Fruit fly (Drosophila melanogaster): ENCODE data around the gene CG45067.

Gene CG45067

dm6 chr3L:3090581-3091345 lies 23.5 kb downstream of the CG45067 start (continued):
- no peak for TF ChIP-seq CG3838 (GFP tag; optimal IDR thresholded peaks at IDR 0.05)
- TF ChIP-seq schlank (tag; optimal IDR thresholded peaks at IDR 0.05), result no peak
- TF ChIP-seq gcm (GFP tag; optimal IDR thresholded peaks at IDR 0.05), result no peak
- no peak for TF ChIP-seq CG7357 (GFP tag; IDR thresholded peaks at IDR 0.05)
- TF ChIP-seq Spps (tag; optimal IDR thresholded peaks at IDR 0.05), result no peak
- no peak for TF ChIP-seq az2 (GFP tag; optimal IDR thresholded peaks at IDR 0.05)
- peak; percentile 37 for TF ChIP-seq mirr (GFP tag; optimal IDR thresholded peaks at IDR 0.05)
- TF ChIP-seq CG3407 (GFP tag; optimal IDR thresholded peaks at IDR 0.05), result no peak
- TF ChIP-seq CG14710 (tag; optimal IDR thresholded peaks at IDR 0.05), result peak; percentile 37
- peak; percentile 75 for TF ChIP-seq chm (GFP tag; IDR thresholded peaks at IDR 0.05)
- TF ChIP-seq CG4854 (GFP tag; optimal IDR thresholded peaks at IDR 0.05), result peak; percentile 61
- TF ChIP-seq ato (GFP tag; IDR thresholded peaks at IDR 0.05; ENCODE audit: partially characterized antibody), result peak; percentile 55; the same call in 1 of the 2 replicates
- no peak for TF ChIP-seq vvl (GFP tag; IDR thresholded peaks at IDR 0.05)
- TF ChIP-seq Hr78 (GFP tag; optimal IDR thresholded peaks at IDR 0.05), result no peak
- TF ChIP-seq CG7839 (tag; optimal IDR thresholded peaks at IDR 0.05), result peak; percentile 58
- peak; percentile 43; the same call in 1 of the 2 replicates for TF ChIP-seq ttk (GFP tag; IDR thresholded peaks at IDR 0.05)
- no peak for TF ChIP-seq usp (GFP tag; optimal IDR thresholded peaks at IDR 0.05)
- TF ChIP-seq corto (GFP tag; optimal IDR thresholded peaks at IDR 0.05), result no peak
- no peak for TF ChIP-seq Lim3 (GFP tag; IDR thresholded peaks at IDR 0.05)
- no peak for TF ChIP-seq br (optimal IDR thresholded peaks at IDR 0.05)
- peak; percentile 67; the same call in 1 of the 2 replicates for TF ChIP-seq seq (GFP tag; IDR thresholded peaks at IDR 0.05)
- TF ChIP-seq CG9876 (GFP tag; optimal IDR thresholded peaks at IDR 0.05), result peak; percentile 9
- peak; percentile 52; the same call in 1 of the 2 replicates for TF ChIP-seq ara (GFP tag; IDR thresholded peaks at IDR 0.05)
- no peak for TF ChIP-seq CG30020 (tag; optimal IDR thresholded peaks at IDR 0.05)
- TF ChIP-seq dan (GFP tag; IDR thresholded peaks at IDR 0.05), result no peak
- no peak for TF ChIP-seq en (GFP tag; optimal IDR thresholded peaks at IDR 0.05)
- TF ChIP-seq CG6683 (GFP tag; optimal IDR thresholded peaks at IDR 0.05), result no peak
- TF ChIP-seq CG12071 (GFP tag; optimal IDR thresholded peaks at IDR 0.05), result no peak
- no peak for TF ChIP-seq wor (GFP tag; IDR thresholded peaks at IDR 0.05)
- TF ChIP-seq Sox100B (GFP tag; optimal IDR thresholded peaks at IDR 0.05), result no peak
- no peak for TF ChIP-seq ind (GFP tag; optimal IDR thresholded peaks at IDR 0.05)
- no peak for TF ChIP-seq CG31388 (GFP tag; optimal IDR thresholded peaks at IDR 0.05)
- TF ChIP-seq CG3163 (GFP tag; optimal IDR thresholded peaks at IDR 0.05), result peak; percentile 31
- TF ChIP-seq CG11247 (GFP tag; IDR thresholded peaks at IDR 0.05), result peak; percentile 41; the same call in 1 of the 2 replicates
- TF ChIP-seq CG13624 (GFP tag; optimal IDR thresholded peaks at IDR 0.05), result peak; percentile 61
- TF ChIP-seq esg (GFP tag; conservative IDR thresholded peaks at IDR 0.05), result no peak
- peak; percentile 46; the same call in 1 of the 3 replicates for TF ChIP-seq CG17361 (GFP tag; IDR thresholded peaks at IDR 0.05)
- no peak for TF ChIP-seq gem (tag; optimal IDR thresholded peaks at IDR 0.05)
- TF ChIP-seq emc (GFP tag; optimal IDR thresholded peaks at IDR 0.05), result no peak
- no peak for TF ChIP-seq ATbp (GFP tag; optimal IDR thresholded peaks at IDR 0.05)
- peak; percentile 30 for TF ChIP-seq CG34376 (GFP tag; optimal IDR thresholded peaks at IDR 0.05)
- TF ChIP-seq MBD-R2 (GFP tag; IDR thresholded peaks at IDR 0.05), result no peak; the same call in 1 of the 2 replicates
- peak; percentile 33; the same call in 1 of the 2 replicates for TF ChIP-seq Drgx (GFP tag; IDR thresholded peaks at IDR 0.05)
- TF ChIP-seq Xrp1 (GFP tag; IDR thresholded peaks at IDR 0.05), result peak; percentile 58
- peak; percentile 54 for TF ChIP-seq CG2120 (GFP tag; optimal IDR thresholded peaks at IDR 0.05)
- TF ChIP-seq CG33213 (GFP tag; optimal IDR thresholded peaks at IDR 0.05), result peak; percentile 8
- peak; percentile 97 for TF ChIP-seq E2f2 (GFP tag; IDR thresholded peaks at IDR 0.05)
- no peak for TF ChIP-seq CG12236 (GFP tag; optimal IDR thresholded peaks at IDR 0.05)
- TF ChIP-seq nerfin-1 (tag; optimal IDR thresholded peaks at IDR 0.05), result peak; percentile 31
- no peak for TF ChIP-seq C15 (GFP tag; IDR thresholded peaks at IDR 0.05)

All from whole organism, embryonic.